Worm (Caenorhabditis elegans) whole organism, early embryonic: Measurements from ENCODE around the gene B0280.17.

ENCODE experiments used
- B0310.2 ChIP-seq: sonication (generic microtip); optimal IDR thresholded peaks from 2 replicates; lab custom pipeline; 2016; ENCODE audit warnings: mild to moderate bottlenecking, missing genetic modification characterization, missing compliant biosample characterization
- aly-1 ChIP-seq: sonication (generic microtip); optimal IDR thresholded peaks from 2 replicates; lab custom pipeline; 2016; ENCODE audit warnings: missing genetic modification characterization, missing compliant biosample characterization
- ama-1 ChIP-seq: fragments of 150-350 bp; optimal IDR thresholded peaks from 2 replicates; lab custom pipeline; 2014
- ceh-36 ChIP-seq: sonication (generic microtip); optimal IDR thresholded peaks from 2 replicates; lab custom pipeline; 2016; ENCODE audit warnings: missing genetic modification characterization, inconsistent platforms, missing compliant biosample characterization
- ets-7 ChIP-seq: sonication (generic microtip); optimal IDR thresholded peaks from 2 replicates; lab custom pipeline; 2016; ENCODE audit warnings: missing genotype, missing genetic modification characterization, missing compliant biosample characterization
- flt-1 ChIP-seq: fragments of 200-800 bp; sonication (Bioruptor generic); IDR thresholded peaks from 2 replicates; pipeline ENCODE4 v1.3.6; 2022; ENCODE audit warnings: missing genetic modification characterization, missing compliant biosample characterization
- hmbx-1 ChIP-seq: sonication (generic microtip); optimal IDR thresholded peaks from 2 replicates; lab custom pipeline; 2016; ENCODE audit warnings: mild to moderate bottlenecking, missing genetic modification characterization, missing compliant biosample characterization
- sea-1 ChIP-seq: fragments of 200-800 bp; sonication (Bioruptor generic); conservative IDR thresholded peaks from 2 replicates; pipeline ENCODE4 v1.3.6; 2022; ENCODE audit warnings: missing genetic modification characterization, missing compliant biosample characterization
- tbx-11 ChIP-seq: fragments of 200-800 bp; sonication (Bioruptor generic); IDR thresholded peaks from 2 replicates; pipeline ENCODE4 v1.3.6; 2022; ENCODE audit warnings: missing genetic modification characterization, missing compliant biosample characterization

ce11 chrIII:7150162-7150561, 14.2 kb upstream of the B0280.17 start:
- TF ChIP-seq flt-1 (no peak), sea-1 (GFP tag; lab: Robert Waterston, UW) (no peak), hmbx-1 (no peak), tbx-11 (GFP tag; lab: Robert Waterston, UW) (no peak), aly-1 (tag; lab: Kevin White, UChicago) (no peak), ama-1 (lab: Kevin White, UChicago) (no peak), ceh-36 (no peak), ets-7 (tag; lab: Kevin White, UChicago) (no peak), B0310.2 (no peak)
